Worm (Caenorhabditis elegans) whole organism, L3 larva: ENCODE data around the gene Y37H2A.10.

Experiments used
- R02D3.7 ChIP-seq: fragments of 150-350 bp; optimal IDR thresholded peaks from 2 replicates; lab custom pipeline; 2014; ENCODE audit warnings: missing biosample characterization, missing genetic modification characterization
- ZK546.5 ChIP-seq: sonication (generic microtip); optimal IDR thresholded peaks from 2 replicates; lab custom pipeline; 2017; ENCODE audit warnings: missing biosample characterization, missing genetic modification characterization
- ama-1 ChIP-seq: fragments of 150-350 bp; optimal IDR thresholded peaks from 2 replicates; lab custom pipeline; 2018
- ceh-16 ChIP-seq: sonication (generic microtip); optimal IDR thresholded peaks from 2 replicates; lab custom pipeline; 2017; ENCODE audit warnings: missing biosample characterization, missing genetic modification characterization
- ceh-28 ChIP-seq: fragments of 150-350 bp; optimal IDR thresholded peaks from 2 replicates; lab custom pipeline; 2014; ENCODE audit warnings: missing biosample characterization, missing genetic modification reagents, missing genetic modification characterization
- ceh-82 ChIP-seq: fragments of 150-350 bp; optimal IDR thresholded peaks from 2 replicates; lab custom pipeline; 2014; ENCODE audit warnings: missing biosample characterization, missing genetic modification characterization
- ceh-9 ChIP-seq: sonication (generic microtip); optimal IDR thresholded peaks from 2 replicates; lab custom pipeline; 2018; ENCODE audit warnings: missing biosample characterization, missing genetic modification characterization
- egl-5 ChIP-seq: fragments of 150-350 bp; optimal IDR thresholded peaks from 2 replicates; lab custom pipeline; 2017; ENCODE audit warnings: missing biosample characterization, missing genetic modification reagents, missing genetic modification characterization, inconsistent platforms
- elt-2 ChIP-seq: sonication (generic microtip); optimal IDR thresholded peaks from 2 replicates; lab custom pipeline; 2016; ENCODE audit warnings: missing genetic modification reagents, mild to moderate bottlenecking, missing genetic modification characterization, missing compliant biosample characterization
- eor-1 ChIP-seq, 2 experiments: fragments of 150-350 bp; optimal IDR thresholded peaks; 2 replicates each; lab custom pipeline; 2014 to 2018; ENCODE audit warnings: missing biosample characterization in 2 of 2, missing genetic modification characterization in 2 of 2
- fkh-10 ChIP-seq: sonication (generic microtip); optimal IDR thresholded peaks from 2 replicates; lab custom pipeline; 2017; ENCODE audit warnings: missing biosample characterization, missing genetic modification reagents, missing genetic modification characterization
- fkh-2 ChIP-seq: fragments of 150-350 bp; optimal IDR thresholded peaks from 2 replicates; lab custom pipeline; 2014; ENCODE audit warnings: missing biosample characterization, missing genetic modification reagents, missing genetic modification characterization
- fos-1 ChIP-seq: fragments of 150-350 bp; optimal IDR thresholded peaks from 2 replicates; lab custom pipeline; 2014; ENCODE audit warnings: missing biosample characterization, missing genetic modification characterization
- jun-1 ChIP-seq: fragments of 150-350 bp; optimal IDR thresholded peaks from 2 replicates; lab custom pipeline; 2014; ENCODE audit warnings: missing biosample characterization, missing genetic modification reagents, missing genetic modification characterization
- lin-39 ChIP-seq: fragments of 150-350 bp; optimal IDR thresholded peaks from 2 replicates; lab custom pipeline; 2018; ENCODE audit warnings: missing biosample characterization, missing genetic modification reagents, missing genetic modification characterization
- mdl-1 ChIP-seq: fragments of 150-350 bp; optimal IDR thresholded peaks from 2 replicates; lab custom pipeline; 2014; ENCODE audit warnings: missing biosample characterization, missing genetic modification characterization
- nfya-1 ChIP-seq: sonication (generic microtip); optimal IDR thresholded peaks from 2 replicates; lab custom pipeline; 2017; ENCODE audit warnings: missing genetic modification characterization, mild to moderate bottlenecking, missing compliant biosample characterization, antibody characterized with exemption, moderate library complexity; ENCODE audit not compliant: insufficient read depth
- nhr-12 ChIP-seq: fragments of 150-350 bp; optimal IDR thresholded peaks from 2 replicates; lab custom pipeline; 2014; ENCODE audit warnings: missing biosample characterization, missing genetic modification characterization
- nhr-23 ChIP-seq: fragments of 150-350 bp; optimal IDR thresholded peaks from 2 replicates; lab custom pipeline; 2014; ENCODE audit warnings: missing biosample characterization, missing genetic modification reagents, missing genetic modification characterization
- nhr-237 ChIP-seq: fragments of 150-350 bp; optimal IDR thresholded peaks from 2 replicates; lab custom pipeline; 2014; ENCODE audit warnings: missing biosample characterization, missing genetic modification characterization
- nhr-43 ChIP-seq: sonication (generic microtip); optimal IDR thresholded peaks from 2 replicates; lab custom pipeline; 2016; ENCODE audit warnings: mild to moderate bottlenecking, missing genetic modification characterization, missing compliant biosample characterization; ENCODE audit not compliant: poor library complexity, severe bottlenecking
- nhr-67 ChIP-seq: fragments of 150-350 bp; optimal IDR thresholded peaks from 2 replicates; lab custom pipeline; 2014; ENCODE audit warnings: missing biosample characterization, missing genetic modification characterization
- nhr-76 ChIP-seq: fragments of 150-350 bp; sonication (generic microtip); optimal IDR thresholded peaks from 5 replicates; lab custom pipeline; 2014; ENCODE audit warnings: missing biosample characterization, missing genetic modification characterization
- nhr-77 ChIP-seq: fragments of 150-350 bp; optimal IDR thresholded peaks from 2 replicates; lab custom pipeline; 2014; ENCODE audit warnings: missing biosample characterization, missing genetic modification characterization
- pha-4 ChIP-seq: fragments of 150-350 bp; optimal IDR thresholded peaks from 2 replicates; lab custom pipeline; 2014; ENCODE audit warnings: missing biosample characterization, missing genetic modification reagents, missing genetic modification characterization
- pqm-1 ChIP-seq: fragments of 150-350 bp; optimal IDR thresholded peaks from 2 replicates; lab custom pipeline; 2017; ENCODE audit warnings: missing biosample characterization, missing genetic modification characterization, inconsistent platforms
- snpc-4 ChIP-seq: fragments of 150-350 bp; optimal IDR thresholded peaks from 2 replicates; lab custom pipeline; 2014; ENCODE audit warnings: missing biosample characterization, missing genetic modification characterization
- tbx-2 ChIP-seq: sonication (generic microtip); optimal IDR thresholded peaks from 2 replicates; lab custom pipeline; 2016; ENCODE audit warnings: mild to moderate bottlenecking, missing genetic modification characterization, missing compliant biosample characterization
- unc-39 ChIP-seq: sonication (generic microtip); optimal IDR thresholded peaks from 4 replicates; lab custom pipeline; 2017; ENCODE audit warnings: missing biosample characterization, missing genetic modification characterization
- unc-62 ChIP-seq: fragments of 150-350 bp; sonication (generic microtip); optimal IDR thresholded peaks from 4 replicates; lab custom pipeline; 2014; ENCODE audit warnings: missing biosample characterization, missing genetic modification reagents, missing genetic modification characterization
- ztf-11 ChIP-seq: fragments of 150-350 bp; optimal IDR thresholded peaks from 2 replicates; lab custom pipeline; 2014; ENCODE audit warnings: missing biosample characterization, missing genetic modification characterization
- ztf-4 ChIP-seq: fragments of 150-350 bp; optimal IDR thresholded peaks from 2 replicates; lab custom pipeline; 2014; ENCODE audit warnings: missing biosample characterization, missing genetic modification characterization

The Y37H2A.10 gene

ce11 chrV:18138695-18139094 is at the start of gene Y37H2A.10:
Gene Y37H2A.10, plus strand, starts transcription at chrV:18138995.
- TF ChIP-seq ceh-9 (tag; lab: Kevin White, UChicago) = no peak
- TF ChIP-seq snpc-4 (tag; lab: Kevin White, UChicago) = no peak
- no peak for TF ChIP-seq ceh-82 (tag; lab: Kevin White, UChicago)
- no peak for TF ChIP-seq nhr-76 (tag; lab: Kevin White, UChicago)
- no peak for TF ChIP-seq eor-1 (tag; optimal IDR thresholded peaks at IDR 0.05; lab: Kevin White, UChicago)
- TF ChIP-seq elt-2 (tag; lab: Kevin White, UChicago) = no peak
- no peak for TF ChIP-seq nhr-67
- TF ChIP-seq pha-4 (tag; lab: Kevin White, UChicago) = no peak
- no peak for TF ChIP-seq nhr-12 (tag; lab: Kevin White, UChicago)
- no peak for TF ChIP-seq lin-39 (tag; lab: Kevin White, UChicago)
- TF ChIP-seq ztf-11 (tag; lab: Kevin White, UChicago) = no peak
- TF ChIP-seq ztf-4 (tag; lab: Kevin White, UChicago) = no peak
- no peak for TF ChIP-seq nfya-1 (tag; lab: Kevin White, UChicago)
- TF ChIP-seq nhr-43 = no peak

- no peak for TF ChIP-seq tbx-2 (tag; lab: Kevin White, UChicago)
- no peak for TF ChIP-seq fkh-10
- no peak for TF ChIP-seq ztf-11 (tag; lab: Kevin White, UChicago)
- TF ChIP-seq pha-4 (tag; lab: Kevin White, UChicago) = no peak
- TF ChIP-seq pqm-1 (tag; lab: Kevin White, UChicago) = no peak
- no peak for TF ChIP-seq egl-5 (tag; lab: Kevin White, UChicago)
- TF ChIP-seq elt-2 (tag; lab: Kevin White, UChicago) = no peak
- no peak for TF ChIP-seq nhr-43
- no peak for TF ChIP-seq lin-39 (tag; lab: Kevin White, UChicago)
- TF ChIP-seq ceh-28 (tag; lab: Kevin White, UChicago) = no peak
- TF ChIP-seq ceh-16 (tag; lab: Kevin White, UChicago) = no peak
- no peak for TF ChIP-seq unc-62 (GFP tag; lab: Kevin White, UChicago)
- TF ChIP-seq nhr-67 = no peak
- TF ChIP-seq R02D3.7 (tag; lab: Kevin White, UChicago) = no peak
- no peak for TF ChIP-seq jun-1 (tag; lab: Kevin White, UChicago)
- no peak for TF ChIP-seq mdl-1 (tag; lab: Kevin White, UChicago)
- TF ChIP-seq nfya-1 (tag; lab: Kevin White, UChicago) = no peak
These were observed 47.6 kb upstream of the Y37H2A.10 start for ce11 chrV:18091216-18091615.

ce11 chrV:18093941-18094340 is 44.9 kb upstream of the Y37H2A.10 start:
- no peak for TF ChIP-seq nhr-77 (tag; lab: Kevin White, UChicago)

- TF ChIP-seq tbx-2 (tag; lab: Kevin White, UChicago) = no peak
- TF ChIP-seq ZK546.5 (tag; lab: Kevin White, UChicago) = no peak
- TF ChIP-seq nhr-76 (tag; lab: Kevin White, UChicago) = no peak
- no peak for TF ChIP-seq ceh-28 (tag; lab: Kevin White, UChicago)
- TF ChIP-seq pha-4 (tag; lab: Kevin White, UChicago) = no peak
- TF ChIP-seq fkh-10 = no peak
- no peak for TF ChIP-seq egl-5 (tag; lab: Kevin White, UChicago)
- TF ChIP-seq lin-39 (tag; lab: Kevin White, UChicago) = no peak
- no peak for TF ChIP-seq snpc-4 (tag; lab: Kevin White, UChicago)
- TF ChIP-seq elt-2 (tag; lab: Kevin White, UChicago) = no peak
- TF ChIP-seq nhr-237 = no peak
- TF ChIP-seq eor-1 (tag; optimal IDR thresholded peaks at IDR 0.05; lab: Kevin White, UChicago) = no peak
These were observed 40.4 kb upstream of the Y37H2A.10 start, which contains the start of gene par-4 for ce11 chrV:18098387-18098786. Gene par-4, plus strand, starts transcription at chrV:18098687.

ce11 chrV:18106055-18106454 is 32.7 kb upstream of the Y37H2A.10 start:
- TF ChIP-seq nhr-23 (tag; lab: Kevin White, UChicago) (no peak), ZK546.5 (tag; lab: Kevin White, UChicago) (no peak), tbx-2 (tag; lab: Kevin White, UChicago) (no peak), jun-1 (tag; lab: Kevin White, UChicago) (no peak), R02D3.7 (tag; lab: Kevin White, UChicago) (no peak), fkh-2 (tag; lab: Kevin White, UChicago) (no peak), snpc-4 (tag; lab: Kevin White, UChicago) (no peak), pha-4 (tag; lab: Kevin White, UChicago) (no peak)

ce11 chrV:18107969-18108368 is 30.8 kb upstream of the Y37H2A.10 start, which contains the start of gene Y37H2A.1:
Gene Y37H2A.1, plus strand, starts transcription at chrV:18108269.
- TF ChIP-seq ama-1 = no peak
- no peak for TF ChIP-seq jun-1 (tag; lab: Kevin White, UChicago)
- TF ChIP-seq pqm-1 (tag; lab: Kevin White, UChicago) = no peak
- TF ChIP-seq ztf-11 (tag; lab: Kevin White, UChicago) = no peak
- no peak for TF ChIP-seq fos-1
- no peak for TF ChIP-seq unc-39 (tag; lab: Kevin White, UChicago)
